Worm (Caenorhabditis elegans) whole organism, L2 larva: ENCODE measurements around the gene hpr-9.
A peak's percentile ranks its signal among the peaks of the same experiment; 100 is the strongest.

Source experiments
- C34F6.9 ChIP-seq: fragments of 150-350 bp; optimal IDR thresholded peaks from 2 replicates; lab custom pipeline; 2014; ENCODE audit warnings: missing biosample characterization, missing genetic modification characterization
- F13H6.1 ChIP-seq: sonication (generic microtip); optimal IDR thresholded peaks from 2 replicates; lab custom pipeline; 2016; ENCODE audit warnings: missing genetic modification characterization, missing compliant biosample characterization
- R02D3.7 ChIP-seq: fragments of 150-350 bp; optimal IDR thresholded peaks from 2 replicates; lab custom pipeline; 2014; ENCODE audit warnings: missing biosample characterization, missing genetic modification characterization
- Y55F3AM.14 ChIP-seq: fragments of 200-800 bp; sonication (Bioruptor generic); optimal IDR thresholded peaks from 2 replicates; lab custom pipeline; 2018; ENCODE audit warnings: mild to moderate bottlenecking, missing genetic modification characterization, missing compliant biosample characterization
- ZK546.5 ChIP-seq: sonication (generic microtip); optimal IDR thresholded peaks from 2 replicates; lab custom pipeline; 2017; ENCODE audit warnings: missing biosample characterization, missing genetic modification characterization
- alr-1 ChIP-seq: fragments of 150-350 bp; optimal IDR thresholded peaks from 2 replicates; lab custom pipeline; 2014; ENCODE audit warnings: missing biosample characterization, missing genetic modification characterization
- aly-2 ChIP-seq: fragments of 150-350 bp; optimal IDR thresholded peaks from 2 replicates; lab custom pipeline; 2014; ENCODE audit warnings: missing biosample characterization, missing genetic modification characterization
- ama-1 ChIP-seq: fragments of 150-350 bp; optimal IDR thresholded peaks from 2 replicates; lab custom pipeline; 2018; ENCODE audit warnings: inconsistent platforms
- blmp-1 ChIP-seq: sonication (generic microtip); optimal IDR thresholded peaks from 2 replicates; lab custom pipeline; 2017; ENCODE audit warnings: missing genetic modification characterization, mild to moderate bottlenecking, missing compliant biosample characterization, antibody characterized with exemption, moderate library complexity; ENCODE audit not compliant: insufficient read depth
- ceh-16 ChIP-seq: fragments of 150-350 bp; optimal IDR thresholded peaks from 2 replicates; lab custom pipeline; 2014; ENCODE audit warnings: missing biosample characterization, missing genetic modification characterization
- ceh-82 ChIP-seq: fragments of 150-350 bp; optimal IDR thresholded peaks from 2 replicates; lab custom pipeline; 2014; ENCODE audit warnings: missing biosample characterization, missing genetic modification characterization
- egl-27 ChIP-seq: sonication (generic microtip); optimal IDR thresholded peaks from 3 replicates; lab custom pipeline; 2017; ENCODE audit warnings: missing biosample characterization, missing genetic modification reagents, missing genetic modification characterization
- elt-3 ChIP-seq: sonication (generic microtip); optimal IDR thresholded peaks from 2 replicates; lab custom pipeline; 2017; ENCODE audit warnings: missing biosample characterization, missing genetic modification characterization
- gmeb-1 ChIP-seq: fragments of 150-350 bp; optimal IDR thresholded peaks from 2 replicates; lab custom pipeline; 2014; ENCODE audit warnings: missing biosample characterization, missing genetic modification characterization
- lin-11 ChIP-seq: fragments of 150-350 bp; sonication (generic microtip); optimal IDR thresholded peaks from 2 replicates; lab custom pipeline; 2014; ENCODE audit warnings: missing biosample characterization, missing genetic modification characterization, inconsistent platforms, mixed read lengths
- lin-13 ChIP-seq: fragments of 150-350 bp; optimal IDR thresholded peaks from 2 replicates; lab custom pipeline; 2014; ENCODE audit warnings: missing biosample characterization, missing genetic modification reagents, missing genetic modification characterization
- lsy-2 ChIP-seq, 2 experiments: fragments of 150-350 bp in 1 of 2; sonication (generic microtip) in 1 of 2; optimal IDR thresholded peaks; 2 replicates each; lab custom pipeline; 2014 to 2017; ENCODE audit warnings: missing biosample characterization in 2 of 2, missing genetic modification characterization in 2 of 2
- mab-5 ChIP-seq: fragments of 150-350 bp; optimal IDR thresholded peaks from 2 replicates; lab custom pipeline; 2014; ENCODE audit warnings: missing biosample characterization, missing genetic modification characterization
- mbf-1 ChIP-seq: sonication (generic microtip); optimal IDR thresholded peaks from 2 replicates; lab custom pipeline; 2017; ENCODE audit warnings: missing biosample characterization, missing genetic modification characterization
- mdl-1 ChIP-seq, 2 experiments: fragments of 150-350 bp in 1 of 2; sonication (generic microtip) in 1 of 2; optimal IDR thresholded peaks; 2 replicates each; lab custom pipeline; 2017; ENCODE audit warnings: missing biosample characterization in 2 of 2, missing genetic modification characterization in 2 of 2
- nhr-10 ChIP-seq: sonication (generic microtip); optimal IDR thresholded peaks from 2 replicates; lab custom pipeline; 2017; ENCODE audit warnings: missing biosample characterization, missing genetic modification characterization
- nhr-11 ChIP-seq: fragments of 150-350 bp; optimal IDR thresholded peaks from 2 replicates; lab custom pipeline; 2014; ENCODE audit warnings: missing biosample characterization, missing genetic modification characterization
- nhr-12 ChIP-seq: fragments of 150-350 bp; optimal IDR thresholded peaks from 2 replicates; lab custom pipeline; 2014; ENCODE audit warnings: missing biosample characterization, missing genetic modification characterization
- nhr-129 ChIP-seq: fragments of 150-350 bp; optimal IDR thresholded peaks from 2 replicates; lab custom pipeline; 2014; ENCODE audit warnings: missing biosample characterization, missing genetic modification characterization
- nhr-21 ChIP-seq: fragments of 150-350 bp; optimal IDR thresholded peaks from 2 replicates; lab custom pipeline; 2014; ENCODE audit warnings: missing biosample characterization, missing genetic modification characterization
- nhr-23 ChIP-seq: fragments of 150-350 bp; optimal IDR thresholded peaks from 2 replicates; lab custom pipeline; 2014; ENCODE audit warnings: missing biosample characterization, missing genetic modification reagents, missing genetic modification characterization
- nhr-237 ChIP-seq: fragments of 150-350 bp; optimal IDR thresholded peaks from 2 replicates; lab custom pipeline; 2014; ENCODE audit warnings: missing biosample characterization, missing genetic modification characterization
- nhr-25 ChIP-seq: fragments of 150-350 bp; sonication (generic microtip); optimal IDR thresholded peaks from 3 replicates; lab custom pipeline; 2014; ENCODE audit warnings: missing biosample characterization, missing genetic modification characterization
- nhr-6 ChIP-seq: fragments of 150-350 bp; optimal IDR thresholded peaks from 2 replicates; lab custom pipeline; 2014; ENCODE audit warnings: missing biosample characterization, missing genetic modification characterization
- nhr-77 ChIP-seq: fragments of 150-350 bp; optimal IDR thresholded peaks from 2 replicates; lab custom pipeline; 2014; ENCODE audit warnings: missing biosample characterization, missing genetic modification characterization
- peb-1 ChIP-seq: fragments of 150-350 bp; optimal IDR thresholded peaks from 2 replicates; lab custom pipeline; 2014; ENCODE audit warnings: missing biosample characterization, missing genetic modification characterization
- sem-4 ChIP-seq: fragments of 150-350 bp; optimal IDR thresholded peaks from 2 replicates; lab custom pipeline; 2014; ENCODE audit warnings: missing biosample characterization, missing genetic modification reagents, missing genetic modification characterization
- skn-1 ChIP-seq: sonication (generic microtip); optimal IDR thresholded peaks from 2 replicates; lab custom pipeline; 2017; ENCODE audit warnings: missing biosample characterization, missing genetic modification characterization
- sma-3 ChIP-seq: sonication (generic microtip); optimal IDR thresholded peaks from 2 replicates; lab custom pipeline; 2016; ENCODE audit warnings: missing genetic modification reagents, missing genetic modification characterization, missing compliant biosample characterization
- sma-9 ChIP-seq, 2 experiments: fragments of 150-350 bp in 1 of 2; sonication (generic microtip) in 1 of 2; optimal IDR thresholded peaks; 2 replicates each; lab custom pipeline; 2014 to 2016; ENCODE audit warnings: missing genetic modification characterization in 2 of 2, mild to moderate bottlenecking in 1 of 2, missing biosample characterization in 1 of 2, missing compliant biosample characterization in 1 of 2, missing genetic modification reagents in 1 of 2, moderate library complexity in 1 of 2
- unc-39 ChIP-seq: fragments of 150-350 bp; optimal IDR thresholded peaks from 2 replicates; lab custom pipeline; 2014; ENCODE audit warnings: missing biosample characterization, missing genetic modification characterization
- unc-55 ChIP-seq: fragments of 150-350 bp; sonication (generic microtip); optimal IDR thresholded peaks from 3 replicates; lab custom pipeline; 2014; ENCODE audit warnings: missing biosample characterization, missing genetic modification reagents, missing genetic modification characterization
- unc-62 ChIP-seq: fragments of 150-350 bp; optimal IDR thresholded peaks from 2 replicates; lab custom pipeline; 2014; ENCODE audit warnings: missing biosample characterization, missing genetic modification reagents, missing genetic modification characterization
- ztf-11 ChIP-seq: sonication (generic microtip); optimal IDR thresholded peaks from 2 replicates; lab custom pipeline; 2017; ENCODE audit warnings: missing biosample characterization, missing genetic modification characterization
- ztf-4 ChIP-seq: fragments of 150-350 bp; optimal IDR thresholded peaks from 2 replicates; lab custom pipeline; 2014; ENCODE audit warnings: missing biosample characterization, missing genetic modification characterization

Gene hpr-9

DNA sequence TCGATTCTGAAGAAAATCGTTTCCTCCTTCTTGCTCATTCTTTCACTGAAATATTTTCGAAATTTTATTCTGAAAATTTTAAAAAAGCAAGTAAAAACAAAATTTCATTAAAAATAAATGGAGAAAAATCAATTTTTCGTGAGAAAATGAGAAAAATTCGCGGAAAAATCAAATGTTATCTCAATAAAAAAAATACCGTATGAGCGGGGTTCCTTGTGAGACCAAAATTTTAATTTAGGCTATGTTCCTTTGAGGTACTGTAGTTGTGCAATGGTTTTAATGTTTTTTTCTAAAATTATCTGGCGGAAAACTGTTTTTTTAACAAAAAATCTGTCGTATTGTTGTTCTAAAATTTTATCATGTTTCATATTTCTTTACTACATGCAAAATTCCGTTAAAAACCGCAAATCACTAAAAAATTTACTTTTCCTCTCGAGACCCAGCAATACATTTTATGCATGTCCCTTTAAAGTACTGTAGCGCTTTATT lies 21.2 kb upstream of the hpr-9 start, which contains the start of gene epg-6:
Gene epg-6 (minus strand): TSS at position 51 of the 489 bp plus-strand sequence.
- TF ChIP-seq blmp-1 (tag; lab: Kevin White, UChicago) (no peak), nhr-25 (tag; lab: Kevin White, UChicago) (no peak), C34F6.9 (tag; lab: Kevin White, UChicago) (no peak), nhr-12 (no peak), nhr-237 (tag; lab: Kevin White, UChicago) (no peak), peb-1 (tag; lab: Kevin White, UChicago) (no peak), R02D3.7 (tag; lab: Kevin White, UChicago) (no peak), nhr-129 (tag; lab: Kevin White, UChicago) (no peak), egl-27 (tag; lab: Kevin White, UChicago) (no peak), ztf-11 (tag; lab: Kevin White, UChicago) (no peak), nhr-77 (tag; lab: Kevin White, UChicago) (no peak), sma-3 (GFP tag; lab: Kevin White, UChicago) (no peak), ztf-4 (tag; lab: Kevin White, UChicago) (no peak), alr-1 (tag; lab: Kevin White, UChicago) (no peak), Y55F3AM.14 (no peak), F13H6.1 (no peak)
- TF ChIP-seq, all 48 proteins: peak for 0

DNA sequence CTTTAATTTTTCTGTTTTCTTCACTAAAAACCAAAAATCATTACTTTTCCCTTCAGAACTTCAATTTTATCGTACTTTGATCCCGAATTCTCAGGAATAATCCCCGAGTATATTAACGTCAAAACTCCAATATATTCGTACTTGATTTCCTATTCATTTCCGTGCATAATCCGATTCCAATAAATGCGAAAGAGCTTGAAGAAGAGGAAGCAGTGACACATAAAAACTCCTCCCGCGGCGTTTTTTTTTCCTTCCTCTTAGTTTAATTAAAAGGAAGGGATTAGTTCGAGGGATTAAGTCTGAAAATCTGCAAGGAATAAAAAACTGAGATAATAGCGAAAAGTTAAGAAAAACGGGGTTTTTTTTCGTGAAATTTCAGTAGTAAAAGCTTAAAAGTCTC lies 20.5 kb upstream of the hpr-9 start:
- no peak for TF ChIP-seq nhr-10 (tag; lab: Kevin White, UChicago)
- TF ChIP-seq sma-9 (GFP tag; optimal IDR thresholded peaks at IDR 0.05; lab: Kevin White, UChicago): peak; percentile 12
- no peak for TF ChIP-seq sma-9 (tag; optimal IDR thresholded peaks at IDR 0.05; lab: Kevin White, UChicago)

ce11 chrIII:10603248-10603647 lies 18.1 kb upstream of the hpr-9 start, which contains the start of gene Y39A1A.2:
Y39A1A.2 (minus strand) TSS chrIII:10603566.
- TF ChIP-seq skn-1: no peak
- no peak for TF ChIP-seq peb-1 (tag; lab: Kevin White, UChicago)
- TF ChIP-seq mdl-1 (tag; optimal IDR thresholded peaks at IDR 0.05; lab: Kevin White, UChicago): no peak
- TF ChIP-seq nhr-12: no peak
- TF ChIP-seq ztf-11 (tag; lab: Kevin White, UChicago): no peak
- TF ChIP-seq lin-13 (GFP tag; lab: Kevin White, UChicago): no peak
- TF ChIP-seq unc-39 (tag; lab: Kevin White, UChicago): no peak

ce11 chrIII:10604325-10604724 lies 17.0 kb upstream of the hpr-9 start:
- no peak for TF ChIP-seq elt-3 (tag; lab: Kevin White, UChicago)
- TF ChIP-seq gmeb-1 (tag; lab: Kevin White, UChicago): no peak
- no peak for TF ChIP-seq nhr-6 (tag; lab: Kevin White, UChicago)
- no peak for TF ChIP-seq ceh-16
- no peak for TF ChIP-seq nhr-11 (tag; lab: Kevin White, UChicago)
- TF ChIP-seq unc-55 (GFP tag; lab: Kevin White, UChicago): peak; percentile 6
- peak; percentile 32 for TF ChIP-seq nhr-129 (tag; lab: Kevin White, UChicago)
- TF ChIP-seq skn-1: no peak
- no peak for TF ChIP-seq lin-13 (GFP tag; lab: Kevin White, UChicago)
- no peak for TF ChIP-seq sma-3 (GFP tag; lab: Kevin White, UChicago)
- TF ChIP-seq ceh-82 (tag; lab: Kevin White, UChicago): no peak
- peak in 1 of 2 experiments; percentile 23 for TF ChIP-seq lsy-2 (tag; optimal IDR thresholded peaks at IDR 0.05; lab: Kevin White, UChicago)
- TF ChIP-seq R02D3.7 (tag; lab: Kevin White, UChicago): no peak
- TF ChIP-seq sem-4 (tag; lab: Kevin White, UChicago): no peak
- no peak for TF ChIP-seq aly-2 (tag; lab: Kevin White, UChicago)
- no peak for TF ChIP-seq egl-27 (tag; lab: Kevin White, UChicago)
- no peak for TF ChIP-seq unc-62
- TF ChIP-seq mbf-1: no peak
- no peak for TF ChIP-seq Y55F3AM.14
- peak; percentile 18 for TF ChIP-seq C34F6.9 (tag; lab: Kevin White, UChicago)
- no peak for TF ChIP-seq blmp-1 (tag; lab: Kevin White, UChicago)
- TF ChIP-seq ZK546.5: no peak
- TF ChIP-seq ama-1: no peak
- TF ChIP-seq mab-5 (tag; lab: Kevin White, UChicago): no peak
- TF ChIP-seq alr-1 (tag; lab: Kevin White, UChicago): no peak
- TF ChIP-seq nhr-23 (tag; lab: Kevin White, UChicago): no peak
- TF ChIP-seq ztf-11 (tag; lab: Kevin White, UChicago): no peak
- no peak for TF ChIP-seq nhr-25 (tag; lab: Kevin White, UChicago)
- TF ChIP-seq nhr-21: peak; percentile 45
- peak; percentile 55 for TF ChIP-seq lin-11
- TF ChIP-seq, all 48 proteins: peak for 6
